Fruit fly (Drosophila melanogaster) S2 (cell line): ENCODE measurements around the gene CG33687.

Experiments
- CG8478 ChIP-seq: fragments of >200 bp; optimal IDR thresholded peaks from 2 replicates; lab custom pipeline; 2018
- CTCF ChIP-seq, 2 experiments: fragments of >200 bp; optimal IDR thresholded peaks; 2 replicates each; lab custom pipeline; 2018

Gene CG33687

DNA sequence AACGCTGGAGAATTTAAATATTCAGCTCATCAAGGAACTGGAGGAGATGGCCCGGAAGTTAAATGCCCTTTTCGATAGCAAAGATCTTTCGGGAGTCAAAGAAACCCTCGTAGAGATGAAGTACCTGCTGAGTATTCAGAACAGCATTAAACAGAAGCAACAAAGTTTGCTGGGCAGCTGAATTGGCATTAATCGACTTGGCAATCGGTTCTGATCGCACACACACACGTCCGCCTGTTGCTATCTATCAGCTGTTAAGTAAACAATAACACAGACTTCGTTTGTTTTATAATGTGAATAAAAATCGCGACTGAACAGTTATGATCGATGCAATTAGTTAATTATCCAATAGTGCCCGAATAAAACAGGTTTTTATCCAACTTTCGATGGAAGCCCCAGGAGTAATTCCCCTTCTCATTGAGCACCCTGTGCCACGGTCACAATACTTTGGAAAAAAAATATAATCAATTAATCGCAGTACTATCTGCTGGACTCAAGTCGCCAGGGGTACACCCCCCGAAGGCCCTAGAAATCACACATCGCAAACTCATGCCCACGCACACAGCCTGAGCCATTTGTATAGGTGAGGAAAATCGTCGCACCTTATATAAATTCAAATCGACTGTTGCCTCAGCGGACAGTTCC, 36.3 kb downstream of the CG33687 start:
- TF ChIP-seq CG8478: no peak
- no peak for TF ChIP-seq CTCF (optimal IDR thresholded peaks at IDR 0.05; lab: Kevin White, UChicago)

DNA sequence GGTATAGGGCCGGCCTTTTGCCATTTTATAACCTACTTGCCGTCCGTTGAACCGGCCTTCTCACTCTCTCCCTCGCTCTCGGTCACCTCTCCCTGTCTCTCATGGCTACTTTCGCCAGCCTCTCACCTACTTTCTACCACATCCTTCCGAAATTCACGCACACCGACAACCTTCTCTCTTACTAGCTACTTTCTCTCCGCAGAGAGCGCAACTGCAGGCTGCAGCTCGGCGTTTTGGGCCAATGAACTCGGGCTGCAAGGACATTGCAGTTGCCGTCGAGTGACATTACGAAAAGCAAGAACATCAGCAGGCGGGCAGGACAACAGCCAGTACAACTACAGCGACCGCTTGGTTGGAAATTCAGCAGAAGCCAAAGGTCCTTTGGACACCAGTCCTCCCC, 43.6 kb downstream of the CG33687 start:
- no peak for TF ChIP-seq CG8478
- TF ChIP-seq CTCF (optimal IDR thresholded peaks at IDR 0.05; lab: Kevin White, UChicago): no peak
